Worm (Caenorhabditis elegans) whole organism, L3 larva: ENCODE measurements around the gene act-3.

Source experiments
- ceh-82 ChIP-seq: fragments of 150-350 bp; optimal IDR thresholded peaks from 2 replicates; lab custom pipeline; 2014; ENCODE audit warnings: missing biosample characterization, missing genetic modification characterization
- elt-1 ChIP-seq: fragments of 150-350 bp; optimal IDR thresholded peaks from 2 replicates; lab custom pipeline; 2014; ENCODE audit warnings: missing biosample characterization, missing genetic modification characterization
- jun-1 ChIP-seq: fragments of 150-350 bp; optimal IDR thresholded peaks from 2 replicates; lab custom pipeline; 2014; ENCODE audit warnings: missing biosample characterization, missing genetic modification reagents, missing genetic modification characterization
- lin-15B ChIP-seq: fragments of 150-350 bp; optimal IDR thresholded peaks from 2 replicates; lab custom pipeline; 2014; ENCODE audit warnings: missing biosample characterization, missing genetic modification characterization
- nfya-1 ChIP-seq: sonication (generic microtip); optimal IDR thresholded peaks from 2 replicates; lab custom pipeline; 2017; ENCODE audit warnings: missing genetic modification characterization, mild to moderate bottlenecking, missing compliant biosample characterization, antibody characterized with exemption, moderate library complexity; ENCODE audit not compliant: insufficient read depth
- nhr-237 ChIP-seq: fragments of 150-350 bp; optimal IDR thresholded peaks from 2 replicates; lab custom pipeline; 2014; ENCODE audit warnings: missing biosample characterization, missing genetic modification characterization
- nhr-67 ChIP-seq: fragments of 150-350 bp; optimal IDR thresholded peaks from 2 replicates; lab custom pipeline; 2014; ENCODE audit warnings: missing biosample characterization, missing genetic modification characterization
- nhr-76 ChIP-seq: fragments of 150-350 bp; sonication (generic microtip); optimal IDR thresholded peaks from 5 replicates; lab custom pipeline; 2014; ENCODE audit warnings: missing biosample characterization, missing genetic modification characterization
- pha-4 ChIP-seq: fragments of 150-350 bp; optimal IDR thresholded peaks from 2 replicates; lab custom pipeline; 2014; ENCODE audit warnings: missing biosample characterization, missing genetic modification reagents, missing genetic modification characterization
- skn-1 ChIP-seq: fragments of 150-350 bp; optimal IDR thresholded peaks from 2 replicates; lab custom pipeline; 2014; ENCODE audit warnings: missing biosample characterization, missing genetic modification characterization
- unc-62 ChIP-seq: fragments of 150-350 bp; sonication (generic microtip); optimal IDR thresholded peaks from 4 replicates; lab custom pipeline; 2014; ENCODE audit warnings: missing biosample characterization, missing genetic modification reagents, missing genetic modification characterization
- ztf-11 ChIP-seq: fragments of 150-350 bp; optimal IDR thresholded peaks from 2 replicates; lab custom pipeline; 2014; ENCODE audit warnings: missing biosample characterization, missing genetic modification characterization

DNA sequence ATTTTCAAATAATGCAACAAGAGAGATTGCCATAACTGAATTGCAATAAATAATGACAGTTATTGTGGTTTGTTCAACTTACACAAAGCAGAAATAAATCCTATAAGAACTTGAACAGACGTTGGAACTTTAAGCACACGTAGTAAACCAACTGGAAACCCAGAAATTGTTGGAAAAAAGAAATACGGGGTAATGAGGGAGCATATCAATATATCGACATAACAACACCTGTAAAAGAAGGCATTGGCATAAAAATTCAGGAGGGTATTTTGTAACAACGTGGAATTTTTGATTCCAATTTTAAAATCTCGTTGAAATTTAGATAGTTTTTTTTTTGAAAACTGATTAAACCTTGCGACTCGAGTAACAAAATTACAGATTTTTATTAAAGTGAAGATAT, 17.8 kb downstream of the act-3 start:
- no peak for TF ChIP-seq nhr-237
- no peak for TF ChIP-seq unc-62 (GFP tag; lab: Kevin White, UChicago)
- TF ChIP-seq nfya-1 (tag; lab: Kevin White, UChicago): no peak
- no peak for TF ChIP-seq pha-4 (tag; lab: Kevin White, UChicago)
- TF ChIP-seq nhr-76 (tag; lab: Kevin White, UChicago): no peak
- no peak for TF ChIP-seq elt-1 (tag; lab: Kevin White, UChicago)
- TF ChIP-seq jun-1 (tag; lab: Kevin White, UChicago): no peak
- no peak for TF ChIP-seq nhr-67 (tag; lab: Kevin White, UChicago)
- TF ChIP-seq ceh-82 (tag; lab: Kevin White, UChicago): no peak
- no peak for TF ChIP-seq skn-1 (tag; lab: Kevin White, UChicago)
- TF ChIP-seq lin-15B (tag; lab: Kevin White, UChicago): no peak
- no peak for TF ChIP-seq ztf-11
